Fruit fly (Drosophila melanogaster) whole organism, prepupa: ENCODE measurements around the gene CG15296.

ENCODE experiments used
- CG34406 ChIP-seq: fragments of 200-800 bp; sonication (Bioruptor generic); optimal IDR thresholded peaks from 3 replicates; lab custom pipeline; 2016; ENCODE audit warnings: missing biosample characterization, missing genetic modification characterization
- Eip75B ChIP-seq: fragments of 200-800 bp; sonication (Bioruptor generic); optimal IDR thresholded peaks from 3 replicates; lab custom pipeline; 2016; ENCODE audit warnings: missing biosample characterization, missing genetic modification characterization
- Gug ChIP-seq: fragments of 200-800 bp; sonication (Bioruptor generic); IDR thresholded peaks from 2 replicates; pipeline ENCODE4 v1.3.6; 2022; ENCODE audit warnings: missing biosample characterization, missing genetic modification characterization

DNA sequence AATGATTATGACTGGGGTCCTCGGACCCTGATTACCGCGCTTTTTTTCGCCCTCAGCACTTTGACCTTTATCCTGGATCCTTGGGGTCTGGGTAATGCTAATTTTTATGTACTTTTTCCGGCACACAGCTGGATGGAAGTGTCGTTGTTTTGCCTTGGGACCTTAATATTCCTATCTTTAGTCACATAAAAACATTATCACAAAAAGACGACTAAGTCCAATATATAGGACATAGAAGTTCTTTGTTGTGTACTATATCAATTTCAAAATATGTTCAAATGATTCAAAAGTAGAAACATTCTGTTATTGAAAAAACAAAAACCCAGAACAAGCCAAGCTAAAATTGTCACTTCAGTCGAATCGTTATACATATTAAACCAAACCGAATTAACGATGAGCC is 22.4 kb upstream of the CG15296 start, which contains the start of gene Rab9D:
- TF ChIP-seq CG34406 (GFP tag; lab: Kevin White, UChicago) (no peak), Eip75B (no peak), Gug (GFP tag; lab: Robert Waterston, UW) (no peak)
